Fruit fly (Drosophila melanogaster) whole organism, embryonic: Measurements from ENCODE around the gene CG7276.

Experiments used
- Bgb ChIP-seq: fragments of 200-800 bp; sonication (Bioruptor generic); IDR thresholded peaks from 2 replicates; pipeline ENCODE4 v1.3.6; 2022; ENCODE audit warnings: missing biosample characterization, missing genetic modification characterization; ENCODE audit not compliant: partially characterized antibody
- CG10321 ChIP-seq: fragments of 200-800 bp; sonication (Bioruptor generic); IDR thresholded peaks from 2 replicates; pipeline ENCODE4 v1.3.6; 2022; ENCODE audit warnings: missing biosample characterization, missing genetic modification characterization
- CG10979 ChIP-seq: fragments of 200-800 bp; sonication (Bioruptor generic); optimal IDR thresholded peaks from 2 replicates; lab custom pipeline; 2018; ENCODE audit warnings: missing biosample characterization, mild to moderate bottlenecking, missing genetic modification characterization, moderate library complexity
- CG12744 ChIP-seq: fragments of 200-800 bp; sonication (Bioruptor generic); optimal IDR thresholded peaks from 2 replicates; lab custom pipeline; 2016; ENCODE audit warnings: missing biosample characterization, missing genetic modification characterization
- CG15073 ChIP-seq: fragments of 200-800 bp; sonication (Bioruptor generic); optimal IDR thresholded peaks from 2 replicates; lab custom pipeline; 2016; ENCODE audit warnings: missing biosample characterization, missing genetic modification characterization
- CG15269 ChIP-seq: fragments of 200-800 bp; sonication (Bioruptor generic); optimal IDR thresholded peaks from 2 replicates; lab custom pipeline; 2018; ENCODE audit warnings: missing biosample characterization, mild to moderate bottlenecking, missing genetic modification characterization, moderate library complexity
- CG17361 ChIP-seq: fragments of 200-800 bp; sonication (Bioruptor generic); IDR thresholded peaks from 3 replicates; pipeline ENCODE4 v1.3.6; 2022; ENCODE audit warnings: missing biosample characterization, missing genetic modification characterization
- CG17612 ChIP-seq: fragments of 200-800 bp; sonication (Bioruptor generic); IDR thresholded peaks from 2 replicates; pipeline ENCODE4 v1.3.6; 2022; ENCODE audit warnings: missing biosample characterization, missing genetic modification characterization
- CG2199 ChIP-seq: fragments of 200-800 bp; sonication (Bioruptor generic); IDR thresholded peaks from 3 replicates; pipeline ENCODE4 v1.3.6; 2022; ENCODE audit warnings: missing biosample characterization, missing genetic modification characterization
- CG30020 ChIP-seq: fragments of 200-800 bp; optimal IDR thresholded peaks from 2 replicates; lab custom pipeline; 2019; ENCODE audit warnings: missing biosample characterization, mild to moderate bottlenecking, missing genetic modification characterization, moderate library complexity
- CG31441 ChIP-seq: fragments of 200-800 bp; sonication (Bioruptor generic); IDR thresholded peaks from 2 replicates; pipeline ENCODE4 v1.3.6; 2022; ENCODE audit warnings: missing biosample characterization, missing genetic modification characterization
- CG42726 ChIP-seq: fragments of 200-800 bp; sonication (Bioruptor generic); IDR thresholded peaks from 2 replicates; pipeline ENCODE4 v1.3.6; 2022; ENCODE audit warnings: missing biosample characterization, missing genetic modification characterization; ENCODE audit not compliant: partially characterized antibody
- CG7745 ChIP-seq: fragments of 200-800 bp; sonication (Bioruptor generic); optimal IDR thresholded peaks from 2 replicates; lab custom pipeline; 2018; ENCODE audit warnings: missing biosample characterization, mild to moderate bottlenecking, missing genetic modification characterization, moderate library complexity
- CG7987 ChIP-seq: fragments of 200-800 bp; sonication (Bioruptor generic); optimal IDR thresholded peaks from 2 replicates; lab custom pipeline; 2018; ENCODE audit warnings: missing biosample characterization, mild to moderate bottlenecking, missing genetic modification characterization, moderate library complexity
- CG8290 ChIP-seq, 3 experiments: fragments of 200-800 bp; sonication (Bioruptor generic); optimal IDR thresholded peaks; 2 replicates each; lab custom pipeline; 2016 to 2019; ENCODE audit warnings: missing biosample characterization in 3 of 3, missing genetic modification characterization in 3 of 3, mild to moderate bottlenecking in 2 of 3, moderate library complexity in 1 of 3
- Chrac-16 ChIP-seq: fragments of 200-800 bp; sonication (Bioruptor generic); optimal IDR thresholded peaks from 3 replicates; lab custom pipeline; 2016; ENCODE audit warnings: missing biosample characterization, missing genetic modification characterization
- CrebB ChIP-seq: fragments of 200-800 bp; sonication (Bioruptor generic); optimal IDR thresholded peaks from 3 replicates; lab custom pipeline; 2018; ENCODE audit warnings: missing biosample characterization, mild to moderate bottlenecking, missing genetic modification characterization
- Dad ChIP-seq: fragments of 200-800 bp; sonication (Bioruptor generic); optimal IDR thresholded peaks from 3 replicates; lab custom pipeline; 2016; ENCODE audit warnings: missing biosample characterization, missing genetic modification characterization
- Dbx ChIP-seq: fragments of 200-800 bp; sonication (Bioruptor generic); IDR thresholded peaks from 3 replicates; pipeline ENCODE4 v1.3.6; 2022; ENCODE audit warnings: missing biosample characterization, missing genetic modification characterization
- Deaf1 ChIP-seq: fragments of 200-800 bp; optimal IDR thresholded peaks from 3 replicates; lab custom pipeline; 2019; ENCODE audit warnings: missing biosample characterization, mild to moderate bottlenecking, missing genetic modification characterization, moderate library complexity
- Drgx ChIP-seq: fragments of 200-800 bp; sonication (Bioruptor generic); IDR thresholded peaks from 2 replicates; pipeline ENCODE4 v1.3.6; 2022; ENCODE audit warnings: missing biosample characterization, missing genetic modification characterization
- HLH3B ChIP-seq: fragments of 200-800 bp; sonication (Bioruptor generic); IDR thresholded peaks from 2 replicates; pipeline ENCODE4 v1.3.6; 2022; ENCODE audit warnings: missing biosample characterization, missing genetic modification characterization
- HLHmδ ChIP-seq: fragments of 200-800 bp; sonication (Bioruptor generic); optimal IDR thresholded peaks from 2 replicates; lab custom pipeline; 2018; ENCODE audit warnings: missing biosample characterization, mild to moderate bottlenecking, missing genetic modification characterization, moderate library complexity
- Jarid2 ChIP-seq: fragments of 200-800 bp; sonication (Bioruptor generic); optimal IDR thresholded peaks from 3 replicates; lab custom pipeline; 2017; ENCODE audit warnings: mild to moderate bottlenecking, missing biosample characterization, missing genetic modification reagents, missing genetic modification characterization
- MTF-1 ChIP-seq: fragments of 200-800 bp; sonication (Bioruptor generic); optimal IDR thresholded peaks from 2 replicates; lab custom pipeline; 2018; ENCODE audit warnings: missing biosample characterization, mild to moderate bottlenecking, missing genetic modification characterization, borderline replicate concordance
- Med ChIP-seq: fragments of 200-800 bp; sonication (Bioruptor generic); peaks from one replicate; lab custom pipeline; 2016; ENCODE audit warnings: missing biosample characterization, missing genetic modification characterization, mild to moderate bottlenecking, inconsistent platforms, moderate library complexity
- Myb ChIP-seq: fragments of 200-800 bp; sonication (Bioruptor generic); optimal IDR thresholded peaks from 2 replicates; lab custom pipeline; 2016; ENCODE audit warnings: missing biosample characterization, missing genetic modification characterization
- Oli ChIP-seq: fragments of 200-800 bp; sonication (Bioruptor generic); optimal IDR thresholded peaks from 2 replicates; lab custom pipeline; 2018; ENCODE audit warnings: missing biosample characterization, mild to moderate bottlenecking, missing genetic modification characterization, moderate library complexity
- Ravus ChIP-seq: fragments of 200-800 bp; sonication (Bioruptor generic); IDR thresholded peaks from 2 replicates; pipeline ENCODE4 v1.3.6; 2022; ENCODE audit warnings: missing biosample characterization, missing genetic modification characterization
- Scr ChIP-seq: fragments of 200-800 bp; sonication (Bioruptor generic); IDR thresholded peaks from 2 replicates; pipeline ENCODE4 v1.3.6; 2022; ENCODE audit warnings: missing biosample characterization, missing genetic modification characterization; ENCODE audit not compliant: partially characterized antibody
- Trl ChIP-seq, 3 experiments: fragments of >200 bp in 2 of 3; fragments of 200-800 bp in 1 of 3; sonication (Bioruptor generic) in 1 of 3; optimal IDR thresholded peaks; 2 replicates in 1 of 3; 3 replicates in 2 of 3; lab custom pipeline; 2016 to 2017; ENCODE audit warnings: missing biosample characterization in 1 of 3, missing genetic modification characterization in 1 of 3
- ac ChIP-seq: fragments of 200-800 bp; sonication (Bioruptor generic); optimal IDR thresholded peaks from 3 replicates; lab custom pipeline; 2017; ENCODE audit warnings: missing biosample characterization, mild to moderate bottlenecking, missing genetic modification characterization
- amos ChIP-seq: fragments of 200-800 bp; sonication (Bioruptor generic); IDR thresholded peaks from 2 replicates; pipeline ENCODE4 v1.3.6; 2022; ENCODE audit warnings: missing biosample characterization, missing genetic modification characterization; ENCODE audit not compliant: partially characterized antibody
- chinmo ChIP-seq: fragments of 200-800 bp; sonication (Bioruptor generic); IDR thresholded peaks from 4 replicates; pipeline ENCODE4 v1.3.6; 2022; ENCODE audit warnings: missing biosample characterization, missing genetic modification characterization; ENCODE audit not compliant: partially characterized antibody
- chm ChIP-seq: fragments of 200-800 bp; sonication (Bioruptor generic); IDR thresholded peaks from 2 replicates; pipeline ENCODE4 v1.3.6; 2022; ENCODE audit warnings: missing biosample characterization, missing genetic modification characterization
- ci ChIP-seq: fragments of 200-800 bp; sonication (Bioruptor generic); IDR thresholded peaks from 3 replicates; pipeline ENCODE4 v1.3.6; 2022; ENCODE audit warnings: missing biosample characterization, missing genetic modification characterization
- fd102C ChIP-seq: fragments of 200-800 bp; sonication (Bioruptor generic); optimal IDR thresholded peaks from 2 replicates; lab custom pipeline; 2018; ENCODE audit warnings: missing biosample characterization, mild to moderate bottlenecking, missing genetic modification characterization, moderate library complexity
- ham ChIP-seq: fragments of 200-800 bp; sonication (Bioruptor generic); IDR thresholded peaks from 2 replicates; pipeline ENCODE4 v1.3.6; 2022; ENCODE audit warnings: missing biosample characterization, missing genetic modification characterization
- mam ChIP-seq: fragments of 200-800 bp; sonication (Bioruptor generic); optimal IDR thresholded peaks from 3 replicates; lab custom pipeline; 2016; ENCODE audit warnings: missing biosample characterization, missing genetic modification characterization
- otp ChIP-seq: fragments of 200-800 bp; sonication (Bioruptor generic); IDR thresholded peaks from 3 replicates; pipeline ENCODE4, ENCODE4 v1.3.6; 2022; ENCODE audit warnings: missing biosample characterization, missing genetic modification characterization
- phol ChIP-seq: fragments of 200-800 bp; sonication (Bioruptor generic); optimal IDR thresholded peaks from 3 replicates; lab custom pipeline; 2018; ENCODE audit warnings: missing biosample characterization, mild to moderate bottlenecking, missing genetic modification characterization, moderate library complexity
- psq ChIP-seq: fragments of 200-800 bp; sonication (Bioruptor generic); optimal IDR thresholded peaks from 2 replicates; lab custom pipeline; 2017; ENCODE audit warnings: missing biosample characterization, missing genetic modification characterization
- seq ChIP-seq: fragments of 200-800 bp; sonication (Bioruptor generic); IDR thresholded peaks from 2 replicates; pipeline ENCODE4 v1.3.6; 2022; ENCODE audit warnings: missing biosample characterization, missing genetic modification characterization
- sob ChIP-seq: fragments of 200-800 bp; sonication (Bioruptor generic); IDR thresholded peaks from 2 replicates; pipeline ENCODE4 v1.3.6; 2022; ENCODE audit warnings: missing biosample characterization, missing genetic modification characterization
- stc ChIP-seq: fragments of 200-800 bp; sonication (Bioruptor generic); IDR thresholded peaks from 2 replicates; pipeline ENCODE4 v1.3.6; 2022; ENCODE audit warnings: missing biosample characterization, missing genetic modification characterization
- yki ChIP-seq: fragments of >200 bp; optimal IDR thresholded peaks from 3 replicates; lab custom pipeline; 2018

Gene CG7276

dm6 chr3L:15534274-15535227, 36.5 kb downstream of the CG7276 start (continued):
- TF ChIP-seq CG15269 (peak; percentile 71), amos (GFP tag; lab: Robert Waterston, UW) (no peak), chinmo (GFP tag; lab: Robert Waterston, UW) (peak; percentile 97), CG17612 (no peak), psq (GFP tag; lab: Kevin White, UChicago) (peak; percentile 20), seq (GFP tag; lab: Robert Waterston, UW) (0 out of 2 replicates have a peak, but pooled peaks have one; percentile 16), fd102C (GFP tag; lab: Kevin White, UChicago) (no peak), mam (GFP tag; lab: Kevin White, UChicago) (peak; percentile 62), Chrac-16 (peak; percentile 53), otp (no peak), Dad (GFP tag; lab: Kevin White, UChicago) (peak; percentile 18), Ravus (GFP tag; lab: Robert Waterston, UW) (no peak), CG30020 (tag; lab: Kevin White, UChicago) (no peak), ac (GFP tag; lab: Kevin White, UChicago) (no peak), CG15073 (GFP tag; lab: Kevin White, UChicago) (no peak), Myb (GFP tag; lab: Kevin White, UChicago) (peak; percentile 21), CG7987 (GFP tag; lab: Kevin White, UChicago) (no peak)

dm6 chr3L:15535228-15535598, 37.2 kb downstream of the CG7276 start, which contains the start of gene CrebA:
TSS of gene CrebA (plus strand) at chr3L:15535395.
- TF ChIP-seq CG17361 (GFP tag; lab: Robert Waterston, UW) (no peak; the same call in 1 of the 3 replicates), CG42726 (GFP tag; lab: Robert Waterston, UW) (peak; percentile 7; the same call in 1 of the 2 replicates), ham (GFP tag; lab: Robert Waterston, UW) (no peak), Oli (tag; lab: Kevin White, UChicago) (no peak), CG31441 (GFP tag; lab: Robert Waterston, UW) (0 out of 2 replicates have a peak, but pooled peaks have one; percentile 6), CG10979 (no peak), MTF-1 (GFP tag; lab: Kevin White, UChicago) (peak; percentile 13), HLH3B (GFP tag; lab: Robert Waterston, UW) (peak; percentile 13; the same call in 1 of the 2 replicates), CG7745 (tag; lab: Kevin White, UChicago) (peak; percentile 4), CG12744 (no peak), chinmo (GFP tag; lab: Robert Waterston, UW) (peak; percentile 76; the same call in 1 of the 4 replicates), sob (GFP tag; lab: Robert Waterston, UW) (no peak), HLHmδ (peak; percentile 40), Med (GFP tag; lab: Kevin White, UChicago) (peak; percentile 15), Scr (peak; percentile 21; the same call in 1 of the 2 replicates), stc (GFP tag; lab: Robert Waterston, UW) (peak; percentile 34; the same call in 1 of the 2 replicates), CG2199 (peak; percentile 93), Dbx (GFP tag; lab: Robert Waterston, UW) (0 out of 3 replicates have a peak, but pooled peaks have one; percentile 10), Trl (optimal IDR thresholded peaks at IDR 0.05; lab: Kevin White, UChicago) (peak; percentile 94 to 95), Trl (GFP tag; optimal IDR thresholded peaks at IDR 0.05; lab: Kevin White, UChicago) (no peak), Jarid2 (GFP tag; lab: Kevin White, UChicago) (peak; percentile 81), CG8290 (GFP tag; optimal IDR thresholded peaks at IDR 0.05; lab: Kevin White, UChicago) (no peak), CG8290 (tag; optimal IDR thresholded peaks at IDR 0.05; lab: Kevin White, UChicago) (peak in 1 of 2 experiments; percentile 20), chm (GFP tag; lab: Robert Waterston, UW) (peak; percentile 70; the same call in 1 of the 2 replicates), phol (tag; lab: Kevin White, UChicago) (no peak), CrebB (tag; lab: Kevin White, UChicago) (no peak), ci (peak; percentile 36; the same call in 1 of the 3 replicates), yki (lab: Kevin White, UChicago) (peak; percentile 70), Bgb (GFP tag; lab: Robert Waterston, UW) (peak; percentile 30; the same call in 1 of the 2 replicates), CG10321 (GFP tag; lab: Robert Waterston, UW) (peak; percentile 55; the same call in 1 of the 2 replicates), Deaf1 (tag; lab: Kevin White, UChicago) (peak; percentile 53), Drgx (no peak)
